Worm (Caenorhabditis elegans): ENCODE results near the gene rpac-19.
A peak's percentile ranks its signal among the peaks of the same experiment; 100 is the strongest.

The rpac-19 gene

DNA sequence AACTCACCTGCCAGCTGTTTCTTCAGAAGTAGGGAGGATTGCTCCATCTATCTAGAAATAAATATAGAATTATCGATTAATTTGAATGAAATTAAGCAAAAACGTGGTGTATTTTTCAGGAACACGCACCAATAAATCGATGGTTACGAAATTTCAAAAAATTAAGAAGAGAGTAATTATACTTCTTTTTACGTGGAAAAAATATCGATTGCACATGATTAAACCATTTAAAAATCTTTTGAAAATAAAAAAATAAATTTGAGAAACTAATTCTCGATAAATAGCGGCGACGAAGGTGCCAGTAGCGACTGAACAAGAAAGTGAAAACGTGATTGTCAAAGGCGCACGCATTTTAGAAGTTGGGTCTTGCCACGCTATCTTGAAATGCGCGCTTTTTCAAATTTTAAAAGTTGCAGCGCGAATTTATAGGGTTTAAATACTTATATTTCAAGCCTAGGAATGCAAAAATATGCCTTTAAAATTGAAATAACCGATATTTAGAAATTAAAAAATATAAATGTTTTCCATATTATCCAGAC is 1.5 kb upstream of the rpac-19 start, which contains the start of gene ubc-7:
TSS of gene ubc-7 (minus strand) at position 51 of the 539 bp plus-strand sequence.
- TF ChIP-seq ztf-11 (tag; optimal IDR thresholded peaks at IDR 0.05) = no peak
- TF ChIP-seq dve-1 (tag; optimal IDR thresholded peaks at IDR 0.05; ENCODE audit: insufficient read depth) = peak; percentile 76
- TF ChIP-seq lir-3 (tag; optimal IDR thresholded peaks at IDR 0.05) = no peak
- peak; percentile 29 for TF ChIP-seq ceh-28 (tag; optimal IDR thresholded peaks at IDR 0.05)
- no peak for TF ChIP-seq ces-1 (GFP tag; optimal IDR thresholded peaks at IDR 0.05)
- no peak for TF ChIP-seq attf-4 (tag; optimal IDR thresholded peaks at IDR 0.05)
- peak; percentile 98 for TF ChIP-seq dpl-1 (GFP tag; optimal IDR thresholded peaks at IDR 0.05)
- TF ChIP-seq Y75B8A.6 (GFP tag; IDR thresholded peaks at IDR 0.05) = no peak
- peak; percentile 32 for TF ChIP-seq nhr-11 (tag; optimal IDR thresholded peaks at IDR 0.05)
- no peak for TF ChIP-seq Y105C5A.15 (GFP tag; IDR thresholded peaks at IDR 0.05)
- TF ChIP-seq nhr-48 (tag; optimal IDR thresholded peaks at IDR 0.05) = peak; percentile 27
- no peak for TF ChIP-seq daf-12 (tag; optimal IDR thresholded peaks at IDR 0.05)
- TF ChIP-seq nhr-10 (tag; optimal IDR thresholded peaks at IDR 0.05) = no peak
- TF ChIP-seq F10B5.3 (tag; optimal IDR thresholded peaks at IDR 0.05) = no peak
- no peak for TF ChIP-seq egl-27 (tag; optimal IDR thresholded peaks at IDR 0.05)
- peak; percentile 96 for TF ChIP-seq nhr-6 (tag; optimal IDR thresholded peaks at IDR 0.05)
- TF ChIP-seq nhr-76 (tag; optimal IDR thresholded peaks at IDR 0.05) = no peak
- TF ChIP-seq lin-29 (GFP tag; IDR thresholded peaks at IDR 0.05) = no peak
- peak; percentile 50 for TF ChIP-seq unc-130 (GFP tag; optimal IDR thresholded peaks at IDR 0.05)
- TF ChIP-seq cey-2 (tag; optimal IDR thresholded peaks at IDR 0.05; ENCODE audit: borderline replicate concordance, insufficient read depth) = no peak
- TF ChIP-seq F49E8.2 (tag; optimal IDR thresholded peaks at IDR 0.05; ENCODE audit: borderline replicate concordance) = no peak
- no peak for TF ChIP-seq pqm-1 (tag; optimal IDR thresholded peaks at IDR 0.05)
- TF ChIP-seq nhr-77 (tag; optimal IDR thresholded peaks at IDR 0.05) = peak; percentile 39
- no peak for TF ChIP-seq set-16 (GFP tag; IDR thresholded peaks at IDR 0.05)
- peak; percentile 85 for TF ChIP-seq mep-1 (tag; optimal IDR thresholded peaks at IDR 0.05)
- no peak for TF ChIP-seq ztf-7 (tag; optimal IDR thresholded peaks at IDR 0.05)
- no peak for TF ChIP-seq fos-1 (tag; optimal IDR thresholded peaks at IDR 0.05)
- no peak for TF ChIP-seq snpc-4 (tag; optimal IDR thresholded peaks at IDR 0.05)
- TF ChIP-seq gei-8 (GFP tag; optimal IDR thresholded peaks at IDR 0.05) = no peak
- TF ChIP-seq nhr-28 (tag; optimal IDR thresholded peaks at IDR 0.05) = peak; percentile 24
- no peak for TF ChIP-seq zfp-2 (tag; optimal IDR thresholded peaks at IDR 0.05)
- TF ChIP-seq F37D6.2 (tag; optimal IDR thresholded peaks at IDR 0.05) = no peak
- no peak for TF ChIP-seq ctbp-1 (GFP tag; IDR thresholded peaks at IDR 0.05)
- no peak for TF ChIP-seq hlh-11 (tag; optimal IDR thresholded peaks at IDR 0.05)
- no peak for TF ChIP-seq lim-7 (GFP tag; IDR thresholded peaks at IDR 0.05)
- TF ChIP-seq F44E2.7 (GFP tag; IDR thresholded peaks at IDR 0.05) = no peak
- 0 out of 2 replicates have a peak, but pooled peaks have one; percentile 35 for TF ChIP-seq pha-4 (GFP tag; IDR thresholded peaks at IDR 0.05)
- peak; percentile 74 for TF ChIP-seq pha-4 (tag; optimal IDR thresholded peaks at IDR 0.05)
- TF ChIP-seq fkh-10 (GFP tag; optimal IDR thresholded peaks at IDR 0.05) = no peak
- TF ChIP-seq unc-39 (tag; optimal IDR thresholded peaks at IDR 0.05) = no peak
- no peak for TF ChIP-seq Y48G9A.11 (GFP tag; IDR thresholded peaks at IDR 0.05)
- TF ChIP-seq hif-1 (tag; optimal IDR thresholded peaks at IDR 0.05) = peak in 1 of 2 experiments; percentile 52
- TF ChIP-seq skn-1 (tag; optimal IDR thresholded peaks at IDR 0.05) = no peak
- no peak for TF ChIP-seq ceh-62 (tag; optimal IDR thresholded peaks at IDR 0.05)
- no peak for TF ChIP-seq nhr-41 (GFP tag; IDR thresholded peaks at IDR 0.05)
- peak; percentile 67 for TF ChIP-seq mes-2 (tag; optimal IDR thresholded peaks at IDR 0.05; ENCODE audit: poor library complexity, severe bottlenecking)
- TF ChIP-seq madf-9 (GFP tag; conservative IDR thresholded peaks at IDR 0.05) = no peak
- TF ChIP-seq madf-5 (GFP tag; IDR thresholded peaks at IDR 0.05) = no peak
- TF ChIP-seq mxl-2 (GFP tag; conservative IDR thresholded peaks at IDR 0.05) = no peak
- TF ChIP-seq dmd-6 (GFP tag; IDR thresholded peaks at IDR 0.05) = peak; percentile 48
- TF ChIP-seq lin-38 (GFP tag; IDR thresholded peaks at IDR 0.05) = peak; percentile 80
- TF ChIP-seq zfp-3 (GFP tag; conservative IDR thresholded peaks at IDR 0.05) = no peak

All from whole organism, L4 larva.